Worm (Caenorhabditis elegans) whole organism, mixed stage, embryonic: ENCODE data around the gene F14F7.5.

Experiments
- M03D4.4 ChIP-seq: sonication (generic microtip); optimal IDR thresholded peaks from 2 replicates; lab custom pipeline; 2017; ENCODE audit warnings: mild to moderate bottlenecking, missing genetic modification characterization, missing compliant biosample characterization
- bed-3 ChIP-seq: fragments of 200-800 bp; sonication (Bioruptor generic); optimal IDR thresholded peaks from 3 replicates; lab custom pipeline; 2018; ENCODE audit warnings: mild to moderate bottlenecking, missing genetic modification characterization, moderate library complexity, missing compliant biosample characterization
- ceh-43 ChIP-seq: fragments of 200-800 bp; sonication (Bioruptor generic); optimal IDR thresholded peaks from 2 replicates; lab custom pipeline; 2018; ENCODE audit warnings: mild to moderate bottlenecking, missing genetic modification characterization, moderate library complexity, missing compliant biosample characterization
- ceh-83 ChIP-seq: fragments of 200-800 bp; sonication (Bioruptor generic); optimal IDR thresholded peaks from 2 replicates; lab custom pipeline; 2018; ENCODE audit warnings: mild to moderate bottlenecking, missing genetic modification characterization, missing compliant biosample characterization
- ces-1 ChIP-seq: fragments of 150-350 bp; optimal IDR thresholded peaks from 2 replicates; lab custom pipeline; 2014; ENCODE audit warnings: missing biosample characterization, missing genetic modification reagents, missing genetic modification characterization
- cnd-1 ChIP-seq: fragments of 200-800 bp; sonication (Bioruptor generic); optimal IDR thresholded peaks from 2 replicates; lab custom pipeline; 2018; ENCODE audit warnings: mild to moderate bottlenecking, missing genetic modification characterization, missing compliant biosample characterization
- drap-1 ChIP-seq: fragments of 200-800 bp; sonication (Bioruptor generic); optimal IDR thresholded peaks from 3 replicates; lab custom pipeline; 2018; ENCODE audit warnings: mild to moderate bottlenecking, missing genetic modification characterization, missing compliant biosample characterization
- elt-1 ChIP-seq: sonication (generic microtip); optimal IDR thresholded peaks from 2 replicates; lab custom pipeline; 2017; ENCODE audit warnings: missing genetic modification characterization, mild to moderate bottlenecking, missing compliant biosample characterization, antibody characterized with exemption, moderate library complexity, borderline replicate concordance; ENCODE audit not compliant: insufficient read depth
- elt-3 ChIP-seq: fragments of 150-350 bp; optimal IDR thresholded peaks from 2 replicates; lab custom pipeline; 2014; ENCODE audit warnings: missing biosample characterization, missing genetic modification characterization
- flh-1 ChIP-seq: fragments of 200-800 bp; sonication (Bioruptor generic); optimal IDR thresholded peaks from 2 replicates; lab custom pipeline; 2018; ENCODE audit warnings: mild to moderate bottlenecking, missing genetic modification characterization, moderate library complexity, missing compliant biosample characterization
- ham-2 ChIP-seq: fragments of 200-800 bp; sonication (Bioruptor generic); optimal IDR thresholded peaks from 2 replicates; lab custom pipeline; 2018; ENCODE audit warnings: mild to moderate bottlenecking, missing genetic modification characterization, missing compliant biosample characterization
- hlh-1 ChIP-seq: fragments of 150-350 bp; optimal IDR thresholded peaks from 2 replicates; lab custom pipeline; 2014; ENCODE audit warnings: missing biosample characterization, missing genetic modification reagents, missing genetic modification characterization
- lin-13 ChIP-seq: fragments of 150-350 bp; optimal IDR thresholded peaks from 2 replicates; lab custom pipeline; 2014; ENCODE audit warnings: missing biosample characterization, missing genetic modification characterization
- lin-32 ChIP-seq: fragments of 200-800 bp; sonication (Bioruptor generic); optimal IDR thresholded peaks from 2 replicates; lab custom pipeline; 2018; ENCODE audit warnings: mild to moderate bottlenecking, missing genetic modification characterization, missing compliant biosample characterization
- lsy-2 ChIP-seq: fragments of 150-350 bp; optimal IDR thresholded peaks from 2 replicates; lab custom pipeline; 2014; ENCODE audit warnings: missing biosample characterization, missing genetic modification characterization
- mab-5 ChIP-seq: fragments of 150-350 bp; optimal IDR thresholded peaks from 2 replicates; lab custom pipeline; 2014; ENCODE audit warnings: missing biosample characterization, missing genetic modification characterization
- mep-1 ChIP-seq: fragments of 150-350 bp; optimal IDR thresholded peaks from 2 replicates; lab custom pipeline; 2017; ENCODE audit warnings: missing biosample characterization, missing genetic modification reagents, missing genetic modification characterization, inconsistent platforms
- mls-2 ChIP-seq: sonication (generic microtip); optimal IDR thresholded peaks from 2 replicates; lab custom pipeline; 2016; ENCODE audit warnings: mild to moderate bottlenecking, missing genetic modification characterization, moderate library complexity, missing compliant biosample characterization
- nhr-12 ChIP-seq: fragments of 150-350 bp; optimal IDR thresholded peaks from 2 replicates; lab custom pipeline; 2014; ENCODE audit warnings: missing biosample characterization, missing genetic modification characterization
- nhr-2 ChIP-seq: fragments of 150-350 bp; optimal IDR thresholded peaks from 2 replicates; lab custom pipeline; 2014; ENCODE audit warnings: missing biosample characterization, missing genetic modification characterization
- nhr-237 ChIP-seq: fragments of 150-350 bp; optimal IDR thresholded peaks from 2 replicates; lab custom pipeline; 2014; ENCODE audit warnings: missing biosample characterization, missing genetic modification characterization
- nhr-28 ChIP-seq: fragments of 150-350 bp; optimal IDR thresholded peaks from 2 replicates; lab custom pipeline; 2014; ENCODE audit warnings: missing biosample characterization, missing genetic modification characterization
- pha-4 ChIP-seq: fragments of 150-350 bp; optimal IDR thresholded peaks from 2 replicates; lab custom pipeline; 2018; ENCODE audit warnings: missing biosample characterization, missing genetic modification reagents, missing genetic modification characterization
- sem-2 ChIP-seq: fragments of 200-800 bp; sonication (Bioruptor generic); optimal IDR thresholded peaks from 2 replicates; lab custom pipeline; 2018; ENCODE audit warnings: mild to moderate bottlenecking, missing genetic modification characterization, missing compliant biosample characterization
- snpc-4 ChIP-seq: fragments of 150-350 bp; optimal IDR thresholded peaks from 2 replicates; lab custom pipeline; 2014; ENCODE audit warnings: missing biosample characterization, missing genetic modification characterization
- sptf-1 ChIP-seq: sonication (generic microtip); optimal IDR thresholded peaks from 2 replicates; lab custom pipeline; 2017; ENCODE audit warnings: mild to moderate bottlenecking, missing genetic modification characterization, moderate library complexity, missing compliant biosample characterization
- tbx-8 ChIP-seq: fragments of 200-800 bp; sonication (Bioruptor generic); optimal IDR thresholded peaks from 2 replicates; lab custom pipeline; 2018; ENCODE audit warnings: mild to moderate bottlenecking, missing genetic modification characterization, moderate library complexity, missing compliant biosample characterization
- unc-39 ChIP-seq: fragments of 150-350 bp; optimal IDR thresholded peaks from 2 replicates; lab custom pipeline; 2014; ENCODE audit warnings: missing biosample characterization, missing genetic modification characterization
- unc-62 ChIP-seq: fragments of 150-350 bp; optimal IDR thresholded peaks from 2 replicates; lab custom pipeline; 2014; ENCODE audit warnings: missing biosample characterization, missing genetic modification reagents, missing genetic modification characterization
- zip-8 ChIP-seq: fragments of 150-350 bp; optimal IDR thresholded peaks from 2 replicates; lab custom pipeline; 2014; ENCODE audit warnings: missing biosample characterization, missing genetic modification characterization
- ztf-11 ChIP-seq: fragments of 150-350 bp; optimal IDR thresholded peaks from 2 replicates; lab custom pipeline; 2014; ENCODE audit warnings: missing biosample characterization, missing genetic modification characterization

F14F7.5 gene

DNA sequence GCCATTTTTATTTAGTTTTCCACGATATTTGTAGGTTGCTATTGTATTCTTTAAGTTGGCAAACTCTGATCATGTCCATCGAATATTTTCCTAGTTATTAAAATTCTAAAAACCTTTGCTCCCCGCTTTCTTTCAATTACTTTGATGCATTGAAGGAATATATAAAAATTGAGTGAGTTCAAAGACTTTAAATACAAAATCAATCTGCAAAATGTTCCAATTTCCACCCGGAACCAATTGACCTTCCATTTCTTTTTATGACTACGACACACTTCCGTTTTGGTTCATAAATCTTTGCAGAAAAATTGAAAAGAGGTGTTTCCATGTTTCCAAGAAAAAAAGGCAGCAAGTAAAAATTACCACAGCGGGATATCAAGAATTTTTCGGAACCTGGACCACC lies 7.9 kb downstream of the F14F7.5 start, which contains the start of gene F54F12.2:
TSS of gene F54F12.2 (plus strand) at position 301 of the 400 bp plus-strand sequence.
- no peak for TF ChIP-seq lsy-2 (tag; lab: Kevin White, UChicago)
- TF ChIP-seq tbx-8 (GFP tag; lab: Kevin White, UChicago): no peak
- no peak for TF ChIP-seq nhr-12 (tag; lab: Kevin White, UChicago)
- no peak for TF ChIP-seq M03D4.4 (tag; lab: Kevin White, UChicago)
- no peak for TF ChIP-seq snpc-4 (tag; lab: Kevin White, UChicago)
- no peak for TF ChIP-seq sptf-1 (tag; lab: Kevin White, UChicago)
- TF ChIP-seq nhr-28: no peak
- no peak for TF ChIP-seq pha-4 (tag; lab: Kevin White, UChicago)
- no peak for TF ChIP-seq unc-39 (tag; lab: Kevin White, UChicago)
- TF ChIP-seq mep-1 (tag; lab: Kevin White, UChicago): no peak
- no peak for TF ChIP-seq elt-3 (tag; lab: Kevin White, UChicago)
- no peak for TF ChIP-seq mab-5 (tag; lab: Kevin White, UChicago)
- no peak for TF ChIP-seq ceh-43 (GFP tag; lab: Kevin White, UChicago)
- TF ChIP-seq lin-32 (GFP tag; lab: Kevin White, UChicago): no peak
- no peak for TF ChIP-seq cnd-1 (tag; lab: Kevin White, UChicago)
- no peak for TF ChIP-seq ham-2 (GFP tag; lab: Kevin White, UChicago)
- TF ChIP-seq nhr-237 (tag; lab: Kevin White, UChicago): no peak
- no peak for TF ChIP-seq mls-2 (tag; lab: Kevin White, UChicago)
- no peak for TF ChIP-seq lin-13 (tag; lab: Kevin White, UChicago)
- TF ChIP-seq bed-3: no peak
- TF ChIP-seq, all 35 proteins: peak for 0

DNA sequence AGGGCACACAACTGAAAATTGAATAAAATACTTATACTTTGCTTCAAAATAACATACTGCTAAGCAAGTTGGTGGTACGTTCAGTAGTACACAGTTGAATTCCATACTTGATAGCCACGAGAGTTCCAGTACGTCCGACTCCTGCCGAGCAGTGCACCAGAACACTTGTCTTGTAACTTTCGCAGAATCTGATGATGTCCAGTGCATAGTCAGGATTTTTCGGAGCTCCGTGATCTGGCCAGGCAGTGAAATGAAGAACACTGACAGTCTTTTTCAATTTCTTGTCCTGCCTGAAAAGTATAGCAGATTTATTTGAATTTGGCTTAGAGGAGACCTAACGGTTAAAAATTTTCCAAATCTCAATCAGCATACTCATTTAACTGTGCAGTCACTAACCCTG lies 18.2 kb downstream of the F14F7.5 start:
- no peak for TF ChIP-seq drap-1 (GFP tag; lab: Kevin White, UChicago)
- no peak for TF ChIP-seq sem-2 (GFP tag; lab: Kevin White, UChicago)
- TF ChIP-seq ham-2 (GFP tag; lab: Kevin White, UChicago): no peak
- no peak for TF ChIP-seq ces-1 (GFP tag; lab: Kevin White, UChicago)
- TF ChIP-seq pha-4 (tag; lab: Kevin White, UChicago): no peak
- no peak for TF ChIP-seq nhr-2
- no peak for TF ChIP-seq bed-3
- no peak for TF ChIP-seq mab-5 (tag; lab: Kevin White, UChicago)
- TF ChIP-seq, all 35 proteins: peak for 0

DNA sequence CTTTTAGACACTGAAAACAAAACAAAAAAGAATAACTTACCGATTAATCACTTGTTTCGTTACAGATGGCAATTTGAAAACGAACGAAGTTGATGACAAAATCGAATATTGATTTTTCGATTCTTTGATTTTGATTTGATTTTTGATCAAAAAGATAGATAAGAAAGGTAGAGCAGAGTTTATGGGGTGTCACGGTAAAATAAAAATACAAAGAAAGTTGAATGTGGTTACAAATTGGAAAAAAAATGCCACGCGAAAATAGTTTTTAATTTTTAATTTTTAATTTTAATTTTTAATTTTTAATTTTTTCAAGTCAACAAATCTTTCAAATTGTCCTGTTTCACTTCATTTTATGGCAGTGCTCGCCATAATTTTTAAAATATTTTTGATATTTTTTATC lies 23.5 kb downstream of the F14F7.5 start, which contains the start of gene F54F12.1:
TSS of gene F54F12.1 (minus strand) at position 101 of the 400 bp plus-strand sequence.
- no peak for TF ChIP-seq mls-2 (tag; lab: Kevin White, UChicago)
- no peak for TF ChIP-seq hlh-1
- no peak for TF ChIP-seq unc-62
- no peak for TF ChIP-seq zip-8 (tag; lab: Kevin White, UChicago)
- TF ChIP-seq ztf-11: no peak
- TF ChIP-seq tbx-8 (GFP tag; lab: Kevin White, UChicago): no peak
- no peak for TF ChIP-seq lin-13 (tag; lab: Kevin White, UChicago)
- no peak for TF ChIP-seq mep-1 (tag; lab: Kevin White, UChicago)
- no peak for TF ChIP-seq ces-1 (GFP tag; lab: Kevin White, UChicago)
- no peak for TF ChIP-seq nhr-237 (tag; lab: Kevin White, UChicago)
- no peak for TF ChIP-seq ham-2 (GFP tag; lab: Kevin White, UChicago)
- no peak for TF ChIP-seq flh-1 (GFP tag; lab: Kevin White, UChicago)
- TF ChIP-seq elt-1: no peak
- TF ChIP-seq nhr-2: no peak
- TF ChIP-seq lsy-2 (tag; lab: Kevin White, UChicago): no peak
- TF ChIP-seq, all 35 proteins: peak for 0

DNA sequence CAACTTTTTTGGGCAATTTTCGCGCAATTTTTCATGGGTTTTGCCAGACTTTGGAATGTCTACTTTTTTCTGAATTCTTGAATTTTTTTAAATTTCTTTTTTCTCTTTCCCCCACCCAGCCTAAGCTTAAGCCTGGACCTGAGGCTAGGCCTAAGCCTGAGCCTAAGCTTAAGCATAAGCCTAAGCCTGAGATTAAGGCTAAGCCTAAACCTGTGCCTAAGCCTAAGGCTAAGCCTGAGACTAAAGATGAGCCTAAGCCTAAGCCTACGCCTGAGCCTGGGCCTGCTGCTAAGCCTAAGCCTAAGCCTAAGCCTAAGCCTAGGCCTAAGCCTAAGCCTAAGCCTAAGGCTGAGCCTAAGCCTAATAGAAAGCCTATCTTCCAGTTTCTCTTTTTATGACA lies 24.4 kb downstream of the F14F7.5 start:
- TF ChIP-seq ham-2 (GFP tag; lab: Kevin White, UChicago) (peak; percentile 20), nhr-12 (tag; lab: Kevin White, UChicago) (no peak)
- TF ChIP-seq, all 35 proteins: peak for 1

DNA sequence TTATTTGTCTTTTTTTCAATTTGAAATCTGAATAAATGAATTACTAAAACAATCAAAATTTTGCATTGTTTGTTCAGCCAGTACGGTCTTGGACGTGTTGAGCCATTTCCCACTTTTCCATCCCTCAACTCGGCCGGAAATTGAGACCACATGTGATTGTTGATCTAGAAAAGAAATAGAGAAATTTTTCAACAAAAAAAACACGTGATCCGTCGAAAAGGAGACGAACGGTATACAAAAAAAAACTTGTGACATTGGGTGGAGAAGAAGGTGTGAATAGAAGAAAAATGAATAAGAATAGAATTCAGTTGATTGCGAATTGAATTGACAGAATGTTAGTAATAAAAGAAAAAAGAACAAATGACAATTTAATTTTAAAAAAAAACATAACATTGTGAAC lies 24.9 kb downstream of the F14F7.5 start:
- TF ChIP-seq sem-2 (GFP tag; lab: Kevin White, UChicago): no peak
- TF ChIP-seq nhr-237 (tag; lab: Kevin White, UChicago): no peak
- no peak for TF ChIP-seq nhr-12 (tag; lab: Kevin White, UChicago)
- no peak for TF ChIP-seq elt-1
- TF ChIP-seq flh-1 (GFP tag; lab: Kevin White, UChicago): no peak
- TF ChIP-seq ceh-83 (GFP tag; lab: Kevin White, UChicago): no peak
- no peak for TF ChIP-seq ham-2 (GFP tag; lab: Kevin White, UChicago)
- no peak for TF ChIP-seq mls-2 (tag; lab: Kevin White, UChicago)
- no peak for TF ChIP-seq zip-8 (tag; lab: Kevin White, UChicago)
- no peak for TF ChIP-seq ztf-11
- no peak for TF ChIP-seq sptf-1 (tag; lab: Kevin White, UChicago)
- TF ChIP-seq ceh-43 (GFP tag; lab: Kevin White, UChicago): no peak
- TF ChIP-seq lsy-2 (tag; lab: Kevin White, UChicago): no peak
- no peak for TF ChIP-seq tbx-8 (GFP tag; lab: Kevin White, UChicago)
- no peak for TF ChIP-seq cnd-1 (tag; lab: Kevin White, UChicago)
